Fruit fly (Drosophila melanogaster): ENCODE measurements around the gene pll.

The pll gene

DNA sequence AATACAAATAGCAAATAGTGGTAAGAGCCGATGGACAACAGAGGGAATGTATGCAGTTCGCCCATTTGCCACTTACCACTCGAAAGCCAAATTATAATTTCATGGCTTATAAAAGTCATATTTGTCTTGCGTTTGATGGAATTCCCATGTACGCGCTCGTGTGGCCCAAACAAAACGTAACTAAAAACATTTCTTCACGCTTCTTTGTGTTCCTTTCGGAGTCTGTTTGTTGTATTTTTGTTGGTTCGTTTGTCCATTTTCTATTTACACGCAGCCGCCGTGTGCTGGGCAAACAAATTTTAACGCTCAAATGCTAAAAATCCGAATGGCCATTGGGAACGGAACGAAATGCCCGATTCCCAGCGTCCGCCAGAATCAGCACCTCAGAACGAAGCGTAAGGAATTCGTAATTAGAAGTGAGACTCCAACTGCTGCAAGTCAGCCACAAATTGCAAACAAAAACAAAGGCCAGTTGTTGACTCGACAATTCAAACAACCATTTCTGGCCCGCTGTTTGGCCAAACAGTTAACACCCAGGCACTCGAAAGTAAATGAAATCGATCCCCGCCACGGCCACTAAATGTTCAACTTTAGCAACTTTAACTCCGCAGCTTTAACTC lies 44.1 kb downstream of the pll start (continued):
- TF ChIP-seq pfk (GFP tag; optimal IDR thresholded peaks at IDR 0.05) (no peak), D19B (GFP tag; optimal IDR thresholded peaks at IDR 0.05) (no peak), Doc3 (GFP tag; IDR thresholded peaks at IDR 0.05; ENCODE audit: partially characterized antibody) (no peak), Fer3 (tag; optimal IDR thresholded peaks at IDR 0.05) (peak; percentile 3), Aef1 (GFP tag; IDR thresholded peaks at IDR 0.05) (no peak), nerfin-2 (GFP tag; IDR thresholded peaks at IDR 0.05; ENCODE audit: partially characterized antibody) (no peak), org-1 (GFP tag; optimal IDR thresholded peaks at IDR 0.05) (peak; percentile 56), Dad (GFP tag; optimal IDR thresholded peaks at IDR 0.05) (no peak), CG14710 (tag; optimal IDR thresholded peaks at IDR 0.05) (peak; percentile 18), CG12769 (tag; optimal IDR thresholded peaks at IDR 0.05) (no peak), Rfx (GFP tag; IDR thresholded peaks at IDR 0.05) (peak; percentile 44), CG34224 (GFP tag; IDR thresholded peaks at IDR 0.05; ENCODE audit: partially characterized antibody) (no peak), CG17385 (GFP tag; optimal IDR thresholded peaks at IDR 0.05) (peak; percentile 30), CG33557 (GFP tag; optimal IDR thresholded peaks at IDR 0.05) (peak; percentile 64), Fer1 (GFP tag; optimal IDR thresholded peaks at IDR 0.05) (no peak), sr (GFP tag; IDR thresholded peaks at IDR 0.05) (peak; percentile 52; the same call in 1 of the 3 replicates), Ssrp (tag; optimal IDR thresholded peaks at IDR 0.05) (no peak), CG9609 (GFP tag; optimal IDR thresholded peaks at IDR 0.05) (no peak), CG11247 (GFP tag; IDR thresholded peaks at IDR 0.05) (0 out of 2 replicates have a peak, but pooled peaks have one; percentile 38), CG10209 (GFP tag; optimal IDR thresholded peaks at IDR 0.05) (peak; percentile 57), Hand (GFP tag; optimal IDR thresholded peaks at IDR 0.05) (no peak), CG8924 (tag; optimal IDR thresholded peaks at IDR 0.05) (peak; percentile 42), sisA (GFP tag; IDR thresholded peaks at IDR 0.05) (no peak), tin (GFP tag; optimal IDR thresholded peaks at IDR 0.05) (no peak), CG14441 (GFP tag; IDR thresholded peaks at IDR 0.05) (peak; percentile 43; the same call in 1 of the 2 replicates), dmrt11E (tag; optimal IDR thresholded peaks at IDR 0.05) (peak; percentile 4), CG15601 (tag; optimal IDR thresholded peaks at IDR 0.05) (peak; percentile 62), E2f1 (GFP tag; IDR thresholded peaks at IDR 0.05) (no peak), zfh2 (GFP tag; optimal IDR thresholded peaks at IDR 0.05) (no peak), Camta (GFP tag; optimal IDR thresholded peaks at IDR 0.05) (peak; percentile 35), CG2202 (tag; optimal IDR thresholded peaks at IDR 0.05) (peak; percentile 53), CG17802 (tag; optimal IDR thresholded peaks at IDR 0.05) (no peak), CG31388 (GFP tag; optimal IDR thresholded peaks at IDR 0.05) (no peak), Stat92E (GFP tag; optimal IDR thresholded peaks at IDR 0.05) (no peak), Drgx (GFP tag; IDR thresholded peaks at IDR 0.05) (no peak), MBD-R2 (GFP tag; IDR thresholded peaks at IDR 0.05) (no peak), tio (GFP tag; optimal IDR thresholded peaks at IDR 0.05) (no peak), CG30403 (GFP tag; optimal IDR thresholded peaks at IDR 0.05) (no peak), gsb-n (tag; optimal IDR thresholded peaks at IDR 0.05) (peak; percentile 38), HHEX (GFP tag; optimal IDR thresholded peaks at IDR 0.05) (peak; percentile 46), CG10543 (GFP tag; optimal IDR thresholded peaks at IDR 0.05) (peak; percentile 29), sd (tag; optimal IDR thresholded peaks at IDR 0.05) (no peak), Ets97D (GFP tag; optimal IDR thresholded peaks at IDR 0.05) (no peak), ewg (GFP tag; optimal IDR thresholded peaks at IDR 0.05) (peak; percentile 21), emc (GFP tag; optimal IDR thresholded peaks at IDR 0.05) (no peak), CG9932 (GFP tag; IDR thresholded peaks at IDR 0.05) (peak; percentile 42; the same call in 1 of the 2 replicates), Dll (GFP tag; IDR thresholded peaks at IDR 0.05; ENCODE audit: partially characterized antibody) (no peak), CG7987 (GFP tag; optimal IDR thresholded peaks at IDR 0.05) (peak; percentile 38), CG6813 (GFP tag; optimal IDR thresholded peaks at IDR 0.05) (peak; percentile 57)

Data from whole organism, embryonic.